Fruit fly (Drosophila melanogaster): Measurements from ENCODE around the gene BBS8.

DNA sequence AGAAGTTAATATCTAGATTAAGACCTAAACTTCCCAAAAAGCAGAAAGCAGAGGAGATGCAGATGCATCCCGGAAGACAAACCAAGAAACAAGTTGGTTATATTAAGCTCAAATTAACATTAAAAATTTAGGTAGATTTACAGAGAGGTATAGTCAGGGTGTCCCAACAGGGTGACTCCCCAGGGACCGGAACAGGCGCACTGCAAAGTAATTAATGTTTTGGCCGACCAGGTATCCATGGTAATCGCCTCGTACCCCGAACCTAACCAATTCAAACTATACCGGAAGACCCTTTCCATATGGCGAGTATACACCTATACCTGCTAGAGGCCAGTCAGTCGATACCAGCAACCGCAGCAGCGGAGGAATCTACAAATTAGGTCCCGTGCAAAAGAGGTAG lies at the start of gene BBS8:
- TF ChIP-seq CG8632 (GFP tag; optimal IDR thresholded peaks at IDR 0.05) (no peak), eg (GFP tag; IDR thresholded peaks at IDR 0.05) (no peak), Gug (GFP tag; IDR thresholded peaks at IDR 0.05) (no peak), pdm3 (GFP tag; optimal IDR thresholded peaks at IDR 0.05) (no peak), ss (GFP tag; optimal IDR thresholded peaks at IDR 0.05) (no peak), CG1621 (tag; optimal IDR thresholded peaks at IDR 0.05) (no peak), Hr39 (GFP tag; optimal IDR thresholded peaks at IDR 0.05) (no peak), Blimp-1 (GFP tag; optimal IDR thresholded peaks at IDR 0.05) (no peak), cyc (GFP tag; optimal IDR thresholded peaks at IDR 0.05) (no peak), Lpt (GFP tag; optimal IDR thresholded peaks at IDR 0.05) (no peak)

Data from whole organism, prepupa.